Worm (Caenorhabditis elegans): ENCODE results near the gene ceh-99.

Gene ceh-99

DNA sequence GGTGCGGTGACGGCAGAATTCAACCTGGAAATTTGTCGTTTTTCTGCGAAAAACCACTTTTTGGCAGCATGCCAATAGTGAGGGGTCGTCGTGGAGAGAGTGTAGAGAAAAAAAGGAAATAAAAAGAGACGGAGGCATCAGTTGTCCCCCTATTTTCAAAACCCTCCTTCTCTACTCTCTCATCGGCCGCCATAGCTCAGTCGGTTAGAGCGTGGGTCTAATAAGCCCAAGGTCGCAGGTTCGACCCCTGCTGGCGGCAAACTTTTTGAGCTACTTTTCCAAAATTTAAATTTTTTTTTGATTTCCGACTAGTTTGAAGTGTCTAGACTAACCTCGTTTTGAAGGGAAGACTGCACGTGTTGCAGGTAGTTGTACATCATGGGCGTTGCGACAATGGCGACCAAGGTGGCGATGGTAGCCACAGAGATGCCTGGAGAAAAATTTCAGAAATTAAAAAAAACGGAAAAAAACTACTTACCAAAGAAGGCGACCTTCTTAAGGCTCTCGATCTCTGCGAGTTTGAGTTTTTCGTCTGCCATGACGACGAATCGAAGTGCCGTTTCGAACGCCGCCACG lies 25.1 kb upstream of the ceh-99 start, which contains the start of gene col-85 (continued):
- no peak; the same call in 1 of the 2 replicates for TF ChIP-seq madf-8 (GFP tag; conservative IDR thresholded peaks at IDR 0.05)
- 0 out of 2 replicates have a peak, but pooled peaks have one; percentile 35 for TF ChIP-seq let-526 (GFP tag; IDR thresholded peaks at IDR 0.05)
- TF ChIP-seq hrde-1 (tag; optimal IDR thresholded peaks at IDR 0.05; ENCODE audit: borderline replicate concordance), result peak; percentile 74
- no peak for TF ChIP-seq dpff-1 (tag; optimal IDR thresholded peaks at IDR 0.05)
- peak; percentile 93 for TF ChIP-seq nfyb-1 (GFP tag; IDR thresholded peaks at IDR 0.05)
- no peak for TF ChIP-seq pha-4 (tag; optimal IDR thresholded peaks at IDR 0.05)
- 0 out of 2 replicates have a peak, but pooled peaks have one; percentile 34 for TF ChIP-seq aptf-2 (GFP tag; conservative IDR thresholded peaks at IDR 0.05)
- TF ChIP-seq snpc-1.3 (tag; optimal IDR thresholded peaks at IDR 0.05; ENCODE audit: insufficient read depth), result peak; percentile 87
- TF ChIP-seq B0336.3 (GFP tag; IDR thresholded peaks at IDR 0.05), result peak; percentile 75
- peak; percentile 67 for TF ChIP-seq atf-7 (tag; optimal IDR thresholded peaks at IDR 0.05)
- peak; percentile 99 for TF ChIP-seq B0261.1 (tag; optimal IDR thresholded peaks at IDR 0.05)
- TF ChIP-seq ceh-27 (GFP tag; optimal IDR thresholded peaks at IDR 0.05), result peak; percentile 36
- TF ChIP-seq F33H1.4 (GFP tag; IDR thresholded peaks at IDR 0.05), result peak; percentile 53
- TF ChIP-seq ceh-79 (tag; optimal IDR thresholded peaks at IDR 0.05), result peak; percentile 23
- TF ChIP-seq D2030.7 (GFP tag; IDR thresholded peaks at IDR 0.05), result peak; percentile 83
- no peak for TF ChIP-seq sdz-38 (tag; optimal IDR thresholded peaks at IDR 0.05)
- TF ChIP-seq Y79H2A.3 (GFP tag; conservative IDR thresholded peaks at IDR 0.05), result no peak
- 0 out of 2 replicates have a peak, but pooled peaks have one; percentile 65 for TF ChIP-seq Y95B8A.8 (GFP tag; IDR thresholded peaks at IDR 0.05)
- no peak for TF ChIP-seq ama-1 (optimal IDR thresholded peaks at IDR 0.05)
- peak in 1 of 2 experiments; percentile 82 for TF ChIP-seq ama-1 (GFP tag; optimal IDR thresholded peaks at IDR 0.05)
- TF ChIP-seq attf-5 (GFP tag; optimal IDR thresholded peaks at IDR 0.05), result peak; percentile 84
- no peak for TF ChIP-seq lag-1 (GFP tag; IDR thresholded peaks at IDR 0.05)
- TF ChIP-seq xnd-1 (tag; optimal IDR thresholded peaks at IDR 0.05), result no peak
- TF ChIP-seq ZK185.1 (tag; optimal IDR thresholded peaks at IDR 0.05; ENCODE audit: poor library complexity, severe bottlenecking), result no peak
- TF ChIP-seq Y53F4B.3 (GFP tag; IDR thresholded peaks at IDR 0.05), result no peak; the same call in 1 of the 2 replicates
- peak; percentile 26 for TF ChIP-seq efl-1 (GFP tag; optimal IDR thresholded peaks at IDR 0.05)
- no peak for TF ChIP-seq ztf-22 (GFP tag; optimal IDR thresholded peaks at IDR 0.05)
- peak; percentile 24 for TF ChIP-seq dpl-1 (GFP tag; optimal IDR thresholded peaks at IDR 0.05)
- TF ChIP-seq F37B4.10 (GFP tag; IDR thresholded peaks at IDR 0.05), result 0 out of 2 replicates have a peak, but pooled peaks have one; percentile 86
- TF ChIP-seq madf-3 (GFP tag; IDR thresholded peaks at IDR 0.05), result peak; percentile 77; the same call in 1 of the 2 replicates
- TF ChIP-seq sea-2 (GFP tag; IDR thresholded peaks at IDR 0.05), result no peak
- TF ChIP-seq F57A8.1 (GFP tag; optimal IDR thresholded peaks at IDR 0.05), result peak; percentile 43
- no peak for TF ChIP-seq F55B11.4 (tag; optimal IDR thresholded peaks at IDR 0.05; ENCODE audit: borderline replicate concordance, insufficient read depth)
- peak; percentile 17 for TF ChIP-seq zfh-2 (GFP tag; conservative IDR thresholded peaks at IDR 0.05)
- TF ChIP-seq tbp1 (GFP tag; optimal IDR thresholded peaks at IDR 0.05), result peak; percentile 95
- peak in 1 of 3 experiments; percentile 78 for TF ChIP-seq lin-35 (GFP tag; optimal IDR thresholded peaks at IDR 0.05)
- TF ChIP-seq bed-2 (GFP tag; IDR thresholded peaks at IDR 0.05), result no peak
- TF ChIP-seq T07F8.4 (tag; optimal IDR thresholded peaks at IDR 0.05), result peak; percentile 85
- TF ChIP-seq rec-8 (tag; optimal IDR thresholded peaks at IDR 0.05), result peak; percentile 76 to 91
- peak; percentile 89 for TF ChIP-seq egl-44 (GFP tag; IDR thresholded peaks at IDR 0.05)
- TF ChIP-seq aptf-3 (GFP tag; IDR thresholded peaks at IDR 0.05), result no peak
- TF ChIP-seq F39B2.1 (GFP tag; IDR thresholded peaks at IDR 0.05), result no peak
- no peak for TF ChIP-seq C17E4.6 (GFP tag; IDR thresholded peaks at IDR 0.05)
- TF ChIP-seq cebp-1 (GFP tag; IDR thresholded peaks at IDR 0.05), result no peak
- peak; percentile 81 for TF ChIP-seq cebp-1 (tag; optimal IDR thresholded peaks at IDR 0.05)
- peak; percentile 39 for TF ChIP-seq nhr-80 (tag; optimal IDR thresholded peaks at IDR 0.05)
- peak; percentile 87 for TF ChIP-seq chd-7 (tag; optimal IDR thresholded peaks at IDR 0.05)
- peak; percentile 75 for TF ChIP-seq B0019.2 (GFP tag; conservative IDR thresholded peaks at IDR 0.05)
